Worm (Caenorhabditis elegans) whole organism, L1 larva: Measurements from ENCODE around the gene C25H3.15.
"Not testable (repeated sequence)": the region's sequence is repeated elsewhere in the genome, so short reads cannot be mapped to it uniquely, and the experiment has no call there.

Experiments
- dsc-1 ChIP-seq: sonication (generic microtip); optimal IDR thresholded peaks from 2 replicates; lab custom pipeline; 2016; ENCODE audit warnings: mild to moderate bottlenecking, missing genetic modification characterization, missing compliant biosample characterization
- hlh-4 ChIP-seq: sonication (generic microtip); optimal IDR thresholded peaks from 2 replicates; lab custom pipeline; 2016; ENCODE audit warnings: mild to moderate bottlenecking, missing genetic modification characterization, missing compliant biosample characterization
- nhr-237 ChIP-seq: fragments of 150-350 bp; optimal IDR thresholded peaks from 2 replicates; lab custom pipeline; 2014; ENCODE audit warnings: missing biosample characterization, missing genetic modification characterization
- pag-3 ChIP-seq: sonication (generic microtip); optimal IDR thresholded peaks from 2 replicates; lab custom pipeline; 2017; ENCODE audit warnings: missing genetic modification characterization, mild to moderate bottlenecking, missing compliant biosample characterization, antibody characterized with exemption, borderline replicate concordance; ENCODE audit not compliant: insufficient read depth

DNA sequence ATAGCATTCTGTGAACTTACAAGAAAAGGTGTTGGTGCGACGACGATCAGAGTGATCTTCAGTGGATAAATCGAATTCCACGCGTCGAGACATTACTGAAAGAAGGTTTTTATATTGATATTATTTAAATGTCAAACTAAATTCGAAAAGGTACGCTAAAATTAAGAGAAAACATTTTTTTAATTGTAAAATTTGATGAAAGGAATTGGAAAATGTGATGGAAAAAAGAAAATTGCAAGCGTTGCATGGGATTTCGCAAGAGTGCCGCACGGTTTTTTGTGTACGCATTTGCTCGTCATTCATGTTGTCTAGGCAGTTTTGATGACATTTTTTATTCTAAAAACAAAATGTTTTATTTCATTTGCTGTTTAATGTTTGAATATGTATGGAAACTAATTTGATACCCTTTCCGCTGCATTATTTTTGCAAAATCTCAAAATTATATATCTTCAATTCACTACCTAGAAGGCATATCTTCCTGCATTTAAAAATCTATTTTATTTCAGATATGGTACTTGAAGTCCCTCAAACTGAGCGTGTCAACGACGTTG, 34.2 kb upstream of the C25H3.15 start, which contains the start of the genes F59E12.6 and npl-4.1:
- TF ChIP-seq nhr-237, dsc-1, pag-3, hlh-4 (tag; lab: Kevin White, UChicago): not testable (repeated sequence)
